Fruit fly (Drosophila melanogaster) whole organism, pupa: ENCODE data around the gene CG31792.

ENCODE experiments used
- CG12605 ChIP-seq: fragments of 200-800 bp; sonication (Bioruptor generic); IDR thresholded peaks from 2 replicates; pipeline ENCODE4 v1.3.6; 2022; ENCODE audit warnings: missing biosample characterization, missing genetic modification characterization
- CG13204 ChIP-seq: fragments of 200-800 bp; sonication (Bioruptor generic); optimal IDR thresholded peaks from 2 replicates; lab custom pipeline; 2018; ENCODE audit warnings: missing biosample characterization, mild to moderate bottlenecking, missing genetic modification characterization, moderate library complexity
- CG15710 ChIP-seq: fragments of 200-800 bp; sonication (Bioruptor generic); optimal IDR thresholded peaks from 2 replicates; lab custom pipeline; 2018; ENCODE audit warnings: missing biosample characterization, mild to moderate bottlenecking, missing genetic modification characterization, moderate library complexity
- CG17806 ChIP-seq: fragments of 200-800 bp; sonication (Bioruptor generic); optimal IDR thresholded peaks from 2 replicates; lab custom pipeline; 2018; ENCODE audit warnings: missing biosample characterization, mild to moderate bottlenecking, missing genetic modification characterization, moderate library complexity
- CG32121 ChIP-seq: fragments of 200-800 bp; sonication (Bioruptor generic); IDR thresholded peaks from 2 replicates; pipeline ENCODE4 v1.3.6; 2022; ENCODE audit warnings: missing biosample characterization, missing genetic modification characterization
- EcR ChIP-seq: fragments of 200-800 bp; sonication (Bioruptor generic); optimal IDR thresholded peaks from 3 replicates; lab custom pipeline; 2019; ENCODE audit warnings: missing biosample characterization, missing genetic modification characterization, mild to moderate bottlenecking, moderate library complexity, missing genetic modification reagents
- Pif1A ChIP-seq: fragments of 200-800 bp; sonication (Bioruptor generic); optimal IDR thresholded peaks from 3 replicates; lab custom pipeline; 2016; ENCODE audit warnings: missing biosample characterization, missing genetic modification characterization
- Pif1B ChIP-seq: fragments of 200-800 bp; sonication (Bioruptor generic); optimal IDR thresholded peaks from 3 replicates; lab custom pipeline; 2016; ENCODE audit warnings: missing biosample characterization, missing genetic modification characterization
- Snoo ChIP-seq: fragments of 200-800 bp; sonication (Bioruptor generic); optimal IDR thresholded peaks from 3 replicates; lab custom pipeline; 2017; ENCODE audit warnings: missing biosample characterization, mild to moderate bottlenecking, missing genetic modification characterization, inconsistent platforms
- gl ChIP-seq: fragments of 200-800 bp; sonication (Bioruptor generic); optimal IDR thresholded peaks from 2 replicates; lab custom pipeline; 2018; ENCODE audit warnings: missing biosample characterization, mild to moderate bottlenecking, missing genetic modification characterization

DNA sequence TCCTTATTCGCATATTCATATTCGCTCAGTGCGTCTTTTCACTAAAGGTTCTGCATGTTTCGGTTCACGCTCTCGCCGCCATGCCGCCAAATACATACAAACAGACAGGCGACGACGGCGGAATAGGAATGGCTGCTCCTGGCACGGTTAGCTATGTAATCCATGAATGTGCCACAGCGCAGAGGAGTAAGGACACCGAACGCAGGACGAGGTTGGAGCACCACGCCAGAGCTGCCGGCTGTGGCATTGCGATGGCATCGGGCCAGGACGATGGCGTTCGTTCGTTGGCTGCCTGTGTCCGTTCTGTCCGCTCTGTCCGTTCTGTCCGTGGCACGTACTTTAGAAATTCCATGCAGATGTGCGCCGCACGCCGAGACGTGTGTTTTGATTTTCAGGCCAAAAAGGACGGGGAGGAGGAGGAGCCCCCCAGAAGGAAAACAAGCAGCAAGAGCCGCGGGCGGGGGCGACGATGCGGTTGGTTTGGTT, 17.7 kb downstream of the CG31792 start:
- TF ChIP-seq CG17806 (tag; lab: Kevin White, UChicago) (no peak), CG12605 (GFP tag; lab: Robert Waterston, UW) (no peak), gl (tag; lab: Kevin White, UChicago) (no peak), Snoo (no peak), CG32121 (GFP tag; lab: Robert Waterston, UW) (no peak), CG15710 (tag; lab: Kevin White, UChicago) (no peak), CG13204 (no peak), Pif1B (GFP tag; lab: Kevin White, UChicago) (no peak), EcR (no peak), Pif1A (GFP tag; lab: Kevin White, UChicago) (no peak)
